Fruit fly (Drosophila melanogaster): ENCODE measurements around the gene CG17712.

DNA sequence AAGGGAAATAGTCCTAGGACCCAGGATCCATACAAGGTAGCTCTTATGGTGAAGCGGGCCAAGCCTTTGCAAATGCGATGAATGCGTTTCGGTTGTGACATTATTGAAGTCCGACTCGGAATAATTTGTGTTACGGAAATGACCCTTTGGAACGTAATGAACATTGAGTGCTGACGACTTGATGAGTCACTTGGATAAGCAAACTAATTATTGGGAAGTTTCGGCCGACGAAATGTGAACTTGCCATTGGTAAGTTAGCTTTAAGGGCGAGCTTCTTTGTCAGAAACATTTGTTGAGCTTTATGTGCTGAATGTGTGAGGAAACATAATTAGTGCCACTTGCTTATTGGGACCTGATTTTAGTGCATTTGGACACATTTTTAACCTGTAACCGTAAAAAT, 42.9 kb upstream of the CG17712 start, which contains the start of gene Gr22a:
- TF ChIP-seq pan (optimal IDR thresholded peaks at IDR 0.05), result no peak
- TF ChIP-seq psq (optimal IDR thresholded peaks at IDR 0.05), result no peak
- no peak for TF ChIP-seq usp (GFP tag; optimal IDR thresholded peaks at IDR 0.05)
- TF ChIP-seq EcR (GFP tag; optimal IDR thresholded peaks at IDR 0.05), result no peak
- no peak for TF ChIP-seq Dll (optimal IDR thresholded peaks at IDR 0.05)
